Worm (Caenorhabditis elegans) whole organism, L3 larva: ENCODE data around the gene T14G11.1.
A peak's percentile ranks its signal among the peaks of the same experiment; 100 is the strongest.

Experiments used
- ceh-16 ChIP-seq: sonication (generic microtip); optimal IDR thresholded peaks from 2 replicates; lab custom pipeline; 2017; ENCODE audit warnings: missing biosample characterization, missing genetic modification characterization
- ceh-9 ChIP-seq: sonication (generic microtip); optimal IDR thresholded peaks from 2 replicates; lab custom pipeline; 2018; ENCODE audit warnings: missing biosample characterization, missing genetic modification characterization
- daf-12 ChIP-seq: fragments of 150-350 bp; optimal IDR thresholded peaks from 2 replicates; lab custom pipeline; 2014; ENCODE audit warnings: missing biosample characterization, missing genetic modification reagents, missing genetic modification characterization
- egl-5 ChIP-seq: fragments of 150-350 bp; optimal IDR thresholded peaks from 2 replicates; lab custom pipeline; 2017; ENCODE audit warnings: missing biosample characterization, missing genetic modification reagents, missing genetic modification characterization, inconsistent platforms
- elt-1 ChIP-seq: fragments of 150-350 bp; optimal IDR thresholded peaks from 2 replicates; lab custom pipeline; 2014; ENCODE audit warnings: missing biosample characterization, missing genetic modification characterization
- eor-1 ChIP-seq, 2 experiments: fragments of 150-350 bp; optimal IDR thresholded peaks; 2 replicates each; lab custom pipeline; 2014 to 2018; ENCODE audit warnings: missing biosample characterization in 2 of 2, missing genetic modification characterization in 2 of 2
- fkh-10 ChIP-seq: sonication (generic microtip); optimal IDR thresholded peaks from 2 replicates; lab custom pipeline; 2017; ENCODE audit warnings: missing biosample characterization, missing genetic modification reagents, missing genetic modification characterization
- hmg-11 ChIP-seq: sonication (generic microtip); optimal IDR thresholded peaks from 2 replicates; lab custom pipeline; 2016; ENCODE audit warnings: missing genetic modification characterization, missing compliant biosample characterization
- lin-15B ChIP-seq: fragments of 150-350 bp; optimal IDR thresholded peaks from 2 replicates; lab custom pipeline; 2014; ENCODE audit warnings: missing biosample characterization, missing genetic modification characterization
- lsy-12 ChIP-seq: sonication (generic microtip); optimal IDR thresholded peaks from 2 replicates; lab custom pipeline; 2016; ENCODE audit warnings: mild to moderate bottlenecking, missing genetic modification characterization, missing compliant biosample characterization
- nfya-1 ChIP-seq: sonication (generic microtip); optimal IDR thresholded peaks from 2 replicates; lab custom pipeline; 2017; ENCODE audit warnings: missing genetic modification characterization, mild to moderate bottlenecking, missing compliant biosample characterization, antibody characterized with exemption, moderate library complexity; ENCODE audit not compliant: insufficient read depth
- nhr-11 ChIP-seq: fragments of 150-350 bp; optimal IDR thresholded peaks from 2 replicates; lab custom pipeline; 2014; ENCODE audit warnings: missing biosample characterization, missing genetic modification characterization
- nhr-23 ChIP-seq: fragments of 150-350 bp; optimal IDR thresholded peaks from 2 replicates; lab custom pipeline; 2014; ENCODE audit warnings: missing biosample characterization, missing genetic modification reagents, missing genetic modification characterization
- nhr-237 ChIP-seq: fragments of 150-350 bp; optimal IDR thresholded peaks from 2 replicates; lab custom pipeline; 2014; ENCODE audit warnings: missing biosample characterization, missing genetic modification characterization
- nhr-25 ChIP-seq: sonication (generic microtip); optimal IDR thresholded peaks from 2 replicates; lab custom pipeline; 2017; ENCODE audit warnings: missing biosample characterization, missing genetic modification characterization
- nhr-67 ChIP-seq: fragments of 150-350 bp; optimal IDR thresholded peaks from 2 replicates; lab custom pipeline; 2014; ENCODE audit warnings: missing biosample characterization, missing genetic modification characterization
- nhr-76 ChIP-seq: fragments of 150-350 bp; sonication (generic microtip); optimal IDR thresholded peaks from 5 replicates; lab custom pipeline; 2014; ENCODE audit warnings: missing biosample characterization, missing genetic modification characterization
- nhr-77 ChIP-seq: fragments of 150-350 bp; optimal IDR thresholded peaks from 2 replicates; lab custom pipeline; 2014; ENCODE audit warnings: missing biosample characterization, missing genetic modification characterization
- skn-1 ChIP-seq: fragments of 150-350 bp; optimal IDR thresholded peaks from 2 replicates; lab custom pipeline; 2014; ENCODE audit warnings: missing biosample characterization, missing genetic modification characterization
- unc-39 ChIP-seq: sonication (generic microtip); optimal IDR thresholded peaks from 4 replicates; lab custom pipeline; 2017; ENCODE audit warnings: missing biosample characterization, missing genetic modification characterization
- unc-62 ChIP-seq: fragments of 150-350 bp; sonication (generic microtip); optimal IDR thresholded peaks from 4 replicates; lab custom pipeline; 2014; ENCODE audit warnings: missing biosample characterization, missing genetic modification reagents, missing genetic modification characterization
- zag-1 ChIP-seq: fragments of 150-350 bp; optimal IDR thresholded peaks from 2 replicates; lab custom pipeline; 2014; ENCODE audit warnings: missing biosample characterization, missing genetic modification characterization
- ztf-4 ChIP-seq: fragments of 150-350 bp; optimal IDR thresholded peaks from 2 replicates; lab custom pipeline; 2014; ENCODE audit warnings: missing biosample characterization, missing genetic modification characterization

Gene T14G11.1

DNA sequence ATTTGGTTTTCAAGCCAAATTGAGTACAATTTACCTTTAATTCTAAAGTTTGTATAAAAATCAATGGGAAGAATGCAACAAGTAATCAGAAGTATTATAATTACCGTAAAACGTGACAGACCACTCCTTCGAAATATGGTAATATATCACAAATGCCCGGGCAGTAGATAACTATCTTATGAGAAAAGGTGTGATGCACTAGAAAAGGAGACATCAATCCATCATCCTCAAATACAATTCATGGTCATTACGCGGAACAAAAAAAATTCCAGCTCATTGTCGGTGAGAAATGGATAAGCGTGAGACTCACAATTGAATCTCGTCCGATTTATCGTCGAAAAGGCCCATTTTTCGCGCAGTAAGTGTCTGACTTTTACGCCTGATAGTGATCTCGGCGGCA is 20.4 kb downstream of the T14G11.1 start:
- TF ChIP-seq skn-1 (tag; lab: Kevin White, UChicago) (no peak), elt-1 (tag; lab: Kevin White, UChicago) (peak; percentile 40), nhr-25 (tag; lab: Kevin White, UChicago) (peak; percentile 32), fkh-10 (no peak), nhr-11 (tag; lab: Kevin White, UChicago) (no peak), egl-5 (tag; lab: Kevin White, UChicago) (no peak), nhr-23 (tag; lab: Kevin White, UChicago) (peak; percentile 4)

DNA sequence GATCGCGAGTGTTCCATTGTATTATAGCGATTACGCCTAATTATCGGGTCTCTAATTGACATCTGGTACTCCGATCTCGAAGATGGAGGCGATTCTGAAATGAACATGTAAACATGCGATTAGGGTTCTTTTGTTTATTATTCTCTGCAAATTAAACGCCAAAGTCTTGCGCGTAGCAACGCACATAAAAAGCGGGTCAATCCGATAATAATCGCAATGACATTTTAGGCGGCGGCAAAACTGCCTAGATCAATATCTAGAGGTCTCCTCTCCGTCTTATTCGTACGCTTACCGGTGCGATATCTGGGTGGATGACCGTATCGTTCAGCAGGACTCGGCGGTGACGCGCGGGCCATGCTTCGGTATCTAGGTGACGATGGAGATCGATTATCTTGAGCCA is 24.2 kb downstream of the T14G11.1 start:
- TF ChIP-seq zag-1 (tag; lab: Kevin White, UChicago) (no peak), nhr-77 (tag; lab: Kevin White, UChicago) (no peak), nhr-237 (no peak), nhr-25 (tag; lab: Kevin White, UChicago) (peak; percentile 42), lin-15B (no peak), nhr-67 (no peak), daf-12 (tag; lab: Kevin White, UChicago) (no peak), nhr-23 (tag; lab: Kevin White, UChicago) (peak; percentile 68), ceh-16 (tag; lab: Kevin White, UChicago) (no peak), elt-1 (tag; lab: Kevin White, UChicago) (peak; percentile 84)
- TF ChIP-seq, all 47 proteins: peak for 3

DNA sequence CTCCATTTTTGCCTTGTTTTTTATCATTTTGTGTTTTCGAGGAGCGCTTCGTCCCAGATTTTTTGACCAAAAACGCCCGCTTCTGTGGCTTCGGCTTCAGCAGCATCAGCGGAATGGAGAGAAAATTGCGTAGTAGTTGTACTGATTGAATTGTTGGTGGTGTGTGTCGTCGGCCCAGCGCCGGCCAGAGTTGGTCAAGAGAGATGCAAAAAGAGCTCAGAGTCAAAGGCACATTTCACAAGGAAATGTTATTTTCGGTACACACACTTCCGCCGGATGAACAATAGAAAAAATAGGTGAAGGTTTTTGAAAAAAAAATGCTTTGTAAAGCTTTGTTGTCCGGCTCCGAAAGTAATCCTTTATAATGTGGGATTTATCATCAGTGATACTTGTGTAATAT is 38.9 kb downstream of the T14G11.1 start:
- TF ChIP-seq zag-1 (tag; lab: Kevin White, UChicago) = no peak
- peak; percentile 52 for TF ChIP-seq fkh-10

DNA sequence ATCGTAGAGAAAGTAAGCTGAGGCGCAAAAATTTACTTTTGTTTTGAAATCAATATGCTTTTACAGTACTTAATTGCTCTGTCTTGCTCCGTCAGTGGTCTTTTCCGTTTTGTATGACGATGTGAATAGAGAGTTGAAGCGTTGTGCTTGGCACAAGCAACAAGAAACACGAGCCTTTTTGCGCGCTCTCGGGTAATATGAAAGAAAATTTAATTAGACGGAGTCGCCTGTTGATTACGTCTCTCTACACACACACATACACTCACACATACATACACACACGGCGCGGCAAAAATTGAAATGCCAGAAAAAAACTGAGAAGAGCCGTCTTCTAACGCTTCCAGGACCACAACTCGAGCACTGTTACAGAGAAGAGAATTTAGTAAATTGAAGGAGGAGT is 41.1 kb downstream of the T14G11.1 start:
- TF ChIP-seq fkh-10 (peak; percentile 28), nhr-76 (tag; lab: Kevin White, UChicago) (no peak), lsy-12 (no peak)

DNA sequence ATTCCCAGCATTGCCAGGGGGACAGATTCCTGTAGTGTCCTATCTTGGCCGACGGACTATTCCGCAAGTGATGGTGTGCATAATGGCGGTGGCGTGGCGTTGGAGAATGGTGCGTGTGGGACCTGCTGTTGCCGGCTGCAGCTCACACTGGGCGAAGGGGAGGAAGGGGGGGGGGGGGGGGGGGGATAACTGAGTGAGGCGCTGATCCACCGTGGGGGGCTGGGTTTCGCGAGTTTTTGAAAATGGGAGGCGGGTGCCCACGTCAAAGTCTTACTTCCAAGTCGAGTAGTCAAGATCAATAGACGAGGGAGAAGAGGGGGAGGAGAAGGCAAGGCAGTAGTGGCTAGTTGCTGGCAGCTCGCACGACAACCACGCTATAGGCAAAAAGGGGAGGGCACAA is 42.6 kb downstream of the T14G11.1 start:
- TF ChIP-seq elt-1 (tag; lab: Kevin White, UChicago) = no peak
- no peak for TF ChIP-seq unc-62 (GFP tag; lab: Kevin White, UChicago)
- TF ChIP-seq nfya-1 (tag; lab: Kevin White, UChicago) = peak; percentile 37
- no peak for TF ChIP-seq egl-5 (tag; lab: Kevin White, UChicago)
- no peak for TF ChIP-seq skn-1 (tag; lab: Kevin White, UChicago)
- TF ChIP-seq ceh-9 (tag; lab: Kevin White, UChicago) = no peak
- no peak for TF ChIP-seq zag-1 (tag; lab: Kevin White, UChicago)
- TF ChIP-seq eor-1 (tag; optimal IDR thresholded peaks at IDR 0.05; lab: Kevin White, UChicago) = no peak
- peak; percentile 28 for TF ChIP-seq hmg-11 (tag; lab: Kevin White, UChicago)
- TF ChIP-seq nhr-67 = no peak
- TF ChIP-seq unc-39 = no peak
- no peak for TF ChIP-seq ztf-4 (tag; lab: Kevin White, UChicago)
- TF ChIP-seq nhr-23 (tag; lab: Kevin White, UChicago) = no peak
